Worm (Caenorhabditis elegans) whole organism, L1 larva: ENCODE measurements around the gene T03F6.3.
A peak's percentile ranks its signal among the peaks of the same experiment; 100 is the strongest.

Source experiments
- C34B4.2 ChIP-seq: sonication (generic microtip); optimal IDR thresholded peaks from 2 replicates; lab custom pipeline; 2017; ENCODE audit warnings: mild to moderate bottlenecking, missing genetic modification characterization, missing compliant biosample characterization
- aha-1 ChIP-seq: fragments of 150-350 bp; optimal IDR thresholded peaks from 2 replicates; lab custom pipeline; 2014; ENCODE audit warnings: missing biosample characterization, missing genetic modification characterization
- ceh-88 ChIP-seq: fragments of 200-800 bp; sonication (Bioruptor generic); IDR thresholded peaks from 2 replicates; pipeline ENCODE4 v1.3.6; 2022; ENCODE audit warnings: missing genetic modification characterization, missing compliant biosample characterization
- ceh-90 ChIP-seq: sonication (generic microtip); optimal IDR thresholded peaks from 2 replicates; lab custom pipeline; 2016; ENCODE audit warnings: missing genetic modification characterization, missing compliant biosample characterization
- dpl-1 ChIP-seq, 3 experiments: fragments of 150-350 bp in 2 of 3; sonication (generic microtip) in 1 of 3; optimal IDR thresholded peaks; 2 replicates each; lab custom pipeline; 2014 to 2017; ENCODE audit warnings: missing biosample characterization in 3 of 3, missing genetic modification characterization in 3 of 3, missing genetic modification reagents in 3 of 3
- dsc-1 ChIP-seq: sonication (generic microtip); optimal IDR thresholded peaks from 2 replicates; lab custom pipeline; 2016; ENCODE audit warnings: mild to moderate bottlenecking, missing genetic modification characterization, missing compliant biosample characterization
- efl-1 ChIP-seq, 4 experiments: fragments of 150-350 bp; optimal IDR thresholded peaks in 3 of 4; peaks in 1 of 4; 1 replicate in 1 of 4; 2 replicates in 3 of 4; lab custom pipeline; 2014; ENCODE audit warnings: missing biosample characterization in 2 of 4, missing genetic modification characterization in 2 of 4, missing genetic modification reagents in 2 of 4
- egl-13 ChIP-seq: sonication (generic microtip); optimal IDR thresholded peaks from 2 replicates; lab custom pipeline; 2016; ENCODE audit warnings: missing genotype, missing genetic modification reagents, missing genetic modification characterization, missing compliant biosample characterization
- elt-2 ChIP-seq: sonication (generic microtip); optimal IDR thresholded peaks from 2 replicates; lab custom pipeline; 2016; ENCODE audit warnings: missing genetic modification characterization, mild to moderate bottlenecking, inconsistent platforms, missing compliant biosample characterization, missing genetic modification reagents
- elt-3 ChIP-seq, 6 experiments: fragments of 150-350 bp in 1 of 6; sonication (generic microtip); optimal IDR thresholded peaks; 2 replicates each; lab custom pipeline; 2017 to 2018; ENCODE audit warnings: missing biosample characterization in 6 of 6, missing genetic modification characterization in 6 of 6, inconsistent platforms in 1 of 6
- fkh-4 ChIP-seq: sonication (generic microtip); optimal IDR thresholded peaks from 2 replicates; lab custom pipeline; 2016; ENCODE audit warnings: missing compliant biosample characterization, missing genetic modification characterization, borderline replicate concordance
- isw-1 ChIP-seq: fragments of 200-800 bp; sonication (Bioruptor generic); IDR thresholded peaks from 2 replicates; pipeline ENCODE4 v1.3.6; 2022; ENCODE audit warnings: missing genetic modification characterization, missing compliant biosample characterization
- lin-15B ChIP-seq: fragments of 150-350 bp; sonication (generic microtip); optimal IDR thresholded peaks from 3 replicates; lab custom pipeline; 2014; ENCODE audit warnings: missing biosample characterization, missing genetic modification characterization
- lin-39 ChIP-seq: fragments of 150-350 bp; optimal IDR thresholded peaks from 2 replicates; lab custom pipeline; 2014; ENCODE audit warnings: missing biosample characterization, missing genetic modification reagents, missing genetic modification characterization
- lsy-2 ChIP-seq, 2 experiments: fragments of 150-350 bp; optimal IDR thresholded peaks; 2 replicates each; lab custom pipeline; 2014; ENCODE audit warnings: missing biosample characterization in 2 of 2, missing genetic modification characterization in 2 of 2
- mef-2 ChIP-seq: fragments of 150-350 bp; optimal IDR thresholded peaks from 2 replicates; lab custom pipeline; 2014; ENCODE audit warnings: missing biosample characterization, missing genetic modification characterization
- mep-1 ChIP-seq: fragments of 150-350 bp; optimal IDR thresholded peaks from 2 replicates; lab custom pipeline; 2014; ENCODE audit warnings: missing biosample characterization, missing genetic modification characterization
- nhr-11 ChIP-seq: fragments of 150-350 bp; optimal IDR thresholded peaks from 2 replicates; lab custom pipeline; 2014; ENCODE audit warnings: missing biosample characterization, missing genetic modification characterization
- nhr-12 ChIP-seq: sonication (generic microtip); optimal IDR thresholded peaks from 2 replicates; lab custom pipeline; 2017; ENCODE audit warnings: missing biosample characterization, missing genetic modification characterization
- nhr-90 ChIP-seq: sonication (generic microtip); optimal IDR thresholded peaks from 2 replicates; lab custom pipeline; 2016; ENCODE audit warnings: mild to moderate bottlenecking, missing genetic modification characterization, missing compliant biosample characterization; ENCODE audit not compliant: poor library complexity
- pag-3 ChIP-seq: sonication (generic microtip); optimal IDR thresholded peaks from 2 replicates; lab custom pipeline; 2017; ENCODE audit warnings: missing genetic modification characterization, mild to moderate bottlenecking, missing compliant biosample characterization, antibody characterized with exemption, borderline replicate concordance; ENCODE audit not compliant: insufficient read depth
- pax-3 ChIP-seq: fragments of 200-800 bp; sonication (Bioruptor generic); optimal IDR thresholded peaks from 2 replicates; lab custom pipeline; 2018; ENCODE audit warnings: mild to moderate bottlenecking, missing genetic modification characterization, moderate library complexity, missing compliant biosample characterization
- rnt-1 ChIP-seq: sonication (generic microtip); optimal IDR thresholded peaks from 2 replicates; lab custom pipeline; 2016; ENCODE audit warnings: mild to moderate bottlenecking, missing genetic modification characterization, moderate library complexity, missing compliant biosample characterization
- skn-1 ChIP-seq: fragments of 150-350 bp; optimal IDR thresholded peaks from 2 replicates; lab custom pipeline; 2014; ENCODE audit warnings: missing biosample characterization, missing genetic modification characterization
- snpc-4 ChIP-seq: fragments of 150-350 bp; optimal IDR thresholded peaks from 2 replicates; lab custom pipeline; 2014; ENCODE audit warnings: missing biosample characterization, missing genetic modification characterization
- snu-23 ChIP-seq: sonication (generic microtip); optimal IDR thresholded peaks from 2 replicates; lab custom pipeline; 2016; ENCODE audit warnings: missing genetic modification characterization, missing compliant biosample characterization
- sup-37 ChIP-seq: fragments of 200-800 bp; sonication (Bioruptor generic); optimal IDR thresholded peaks from 2 replicates; lab custom pipeline; 2018; ENCODE audit warnings: mild to moderate bottlenecking, missing genetic modification characterization, missing compliant biosample characterization
- swsn-7 ChIP-seq: sonication (generic microtip); optimal IDR thresholded peaks from 2 replicates; lab custom pipeline; 2016; ENCODE audit warnings: missing genetic modification characterization, missing compliant biosample characterization
- unc-30 ChIP-seq: sonication (generic microtip); optimal IDR thresholded peaks from 2 replicates; lab custom pipeline; 2017; ENCODE audit warnings: missing biosample characterization, missing genetic modification characterization
- unc-62 ChIP-seq: fragments of 150-350 bp; optimal IDR thresholded peaks from 2 replicates; lab custom pipeline; 2014; ENCODE audit warnings: missing biosample characterization, missing genetic modification reagents, missing genetic modification characterization
- xbp-1 ChIP-seq: sonication (generic microtip); optimal IDR thresholded peaks from 2 replicates; lab custom pipeline; 2016; ENCODE audit warnings: missing genetic modification characterization, missing compliant biosample characterization
- zag-1 ChIP-seq: fragments of 150-350 bp; optimal IDR thresholded peaks from 2 replicates; lab custom pipeline; 2014; ENCODE audit warnings: missing biosample characterization, missing genetic modification characterization
- zip-4 ChIP-seq: fragments of 200-800 bp; sonication (Bioruptor generic); optimal IDR thresholded peaks from 2 replicates; lab custom pipeline; 2018; ENCODE audit warnings: mild to moderate bottlenecking, missing genetic modification characterization, moderate library complexity, missing compliant biosample characterization

T03F6.3 gene

ce11 chrIII:13340504-13341274 lies 48.5 kb upstream of the T03F6.3 start (continued):
- TF ChIP-seq lsy-2 (tag; optimal IDR thresholded peaks at IDR 0.05; lab: Kevin White, UChicago) (peak; percentile 55 to 80), dpl-1 (GFP tag; optimal IDR thresholded peaks at IDR 0.05; lab: Kevin White, UChicago) (peak; percentile 53 to 82 (median 78)), nhr-90 (peak; percentile 28), snu-23 (GFP tag; lab: Kevin White, UChicago) (peak; percentile 44), zip-4 (GFP tag; lab: Kevin White, UChicago) (no peak)

ce11 chrIII:13341275-13341626 lies 47.9 kb upstream of the T03F6.3 start, which contains the start of gene nud-1:
nud-1 (plus strand) TSS chrIII:13341527.
- TF ChIP-seq ceh-90 = no peak
- no peak for TF ChIP-seq lin-39 (tag; lab: Kevin White, UChicago)

ce11 chrIII:13342079-13342734 lies 47.0 kb upstream of the T03F6.3 start, which contains the start of gene dro-1:
dro-1 (plus strand) TSS chrIII:13342684.
- TF ChIP-seq xbp-1 (tag; lab: Kevin White, UChicago) (no peak), fkh-4 (tag; lab: Kevin White, UChicago) (no peak), nhr-12 (tag; lab: Kevin White, UChicago) (no peak), zag-1 (no peak), dpl-1 (GFP tag; optimal IDR thresholded peaks at IDR 0.05; lab: Kevin White, UChicago) (no peak), pax-3 (no peak), unc-62 (GFP tag; lab: Kevin White, UChicago) (no peak), rnt-1 (tag; lab: Kevin White, UChicago) (no peak), skn-1 (tag; lab: Kevin White, UChicago) (no peak), lin-15B (no peak), aha-1 (no peak), snu-23 (GFP tag; lab: Kevin White, UChicago) (no peak)

ce11 chrIII:13343117-13343516 lies 46.1 kb upstream of the T03F6.3 start, which contains the start of gene ife-1:
ife-1 (plus strand) TSS chrIII:13343417.
- TF ChIP-seq egl-13 (tag; lab: Kevin White, UChicago) = no peak
- no peak for TF ChIP-seq fkh-4 (tag; lab: Kevin White, UChicago)
- no peak for TF ChIP-seq elt-3 (tag; optimal IDR thresholded peaks at IDR 0.05; lab: Kevin White, UChicago)
- TF ChIP-seq mep-1 = no peak
- no peak for TF ChIP-seq nhr-11 (tag; lab: Kevin White, UChicago)
- TF ChIP-seq dsc-1 (tag; lab: Kevin White, UChicago) = no peak
- TF ChIP-seq C34B4.2 (tag; lab: Kevin White, UChicago) = no peak
- TF ChIP-seq snpc-4 (tag; lab: Kevin White, UChicago) = no peak
- TF ChIP-seq isw-1 (GFP tag; lab: Robert Waterston, UW) = no peak
- TF ChIP-seq ceh-88 (GFP tag; lab: Robert Waterston, UW) = no peak
- TF ChIP-seq unc-30 (tag; lab: Kevin White, UChicago) = no peak
- no peak for TF ChIP-seq mef-2
- no peak for TF ChIP-seq sup-37
- no peak for TF ChIP-seq lin-15B
- TF ChIP-seq swsn-7 (tag; lab: Kevin White, UChicago) = no peak
- no peak for TF ChIP-seq dpl-1 (GFP tag; optimal IDR thresholded peaks at IDR 0.05; lab: Kevin White, UChicago)
- no peak for TF ChIP-seq pag-3
- TF ChIP-seq, all 84 proteins: peak for 0

ce11 chrIII:13343562-13344139 lies 45.5 kb upstream of the T03F6.3 start:
- TF ChIP-seq skn-1 (tag; lab: Kevin White, UChicago) (no peak), efl-1 (optimal IDR thresholded peaks at IDR 0.05; lab: Kevin White, UChicago) (no peak), efl-1 (GFP tag; optimal IDR thresholded peaks at IDR 0.05 in 1 of 2; lab: Kevin White, UChicago) (peak in 1 of 2 experiments; percentile 58), elt-2 (tag; lab: Kevin White, UChicago) (no peak), aha-1 (no peak)
- TF ChIP-seq, all 84 proteins: peak for 1
